Worm (Caenorhabditis elegans): ENCODE data around the gene str-143.

ce11 chrV:8031121-8031520 is 38.4 kb downstream of the str-143 start, which contains the start of gene vars-1:
- TF ChIP-seq tbx-37 (GFP tag; conservative IDR thresholded peaks at IDR 0.05) (no peak), ceh-13 (GFP tag; optimal IDR thresholded peaks at IDR 0.05) (no peak), F13C5.2 (tag; optimal IDR thresholded peaks at IDR 0.05) (no peak)

Measured in whole organism, early embryonic.